Fruit fly (Drosophila melanogaster): ENCODE measurements around the gene Cyp12a5.

Gene Cyp12a5

DNA sequence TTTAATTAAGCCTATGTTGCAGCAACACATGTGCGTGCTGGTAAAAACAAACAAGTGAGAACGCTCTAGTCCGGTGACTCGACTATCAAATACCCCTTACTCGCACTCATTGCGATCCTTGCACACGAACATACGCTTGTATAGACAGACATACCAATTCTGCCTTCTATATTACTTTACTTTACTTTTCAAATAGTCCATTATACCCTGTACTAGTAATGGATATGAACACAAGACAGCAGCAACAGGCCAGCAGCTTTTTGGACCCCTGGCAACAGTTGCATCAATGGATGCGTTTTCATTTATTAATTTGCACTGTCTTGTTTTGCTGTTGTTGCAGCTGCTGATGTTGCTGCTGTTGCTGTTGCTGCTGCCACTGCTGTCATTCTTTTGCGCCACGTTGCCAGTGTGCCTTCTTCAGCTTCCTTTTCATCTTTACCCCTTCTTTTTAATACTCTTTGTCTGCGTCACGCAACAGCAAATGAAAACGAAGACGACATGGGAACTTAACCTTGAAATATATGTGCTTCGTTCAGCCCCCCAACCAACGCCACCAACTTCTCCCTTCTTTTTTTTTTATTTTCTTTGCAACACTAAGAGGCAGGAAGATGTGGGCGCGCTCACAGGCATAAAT, 13.8 kb upstream of the Cyp12a5 start:
- TF ChIP-seq ey (GFP tag; optimal IDR thresholded peaks at IDR 0.05), result peak; percentile 83
- no peak for TF ChIP-seq Hr78 (GFP tag; optimal IDR thresholded peaks at IDR 0.05)
- TF ChIP-seq woc (GFP tag; optimal IDR thresholded peaks at IDR 0.05), result peak; percentile 89
- TF ChIP-seq N (GFP tag; optimal IDR thresholded peaks at IDR 0.05), result no peak
- no peak for TF ChIP-seq GATAd (GFP tag; optimal IDR thresholded peaks at IDR 0.05)
- no peak for TF ChIP-seq sv (GFP tag; optimal IDR thresholded peaks at IDR 0.05)
- peak in 1 of 2 experiments; percentile 86 for TF ChIP-seq foxo (GFP tag; optimal IDR thresholded peaks at IDR 0.05)
- TF ChIP-seq dl (GFP tag; optimal IDR thresholded peaks at IDR 0.05; ENCODE audit: insufficient read depth in 1 of 2, partially characterized antibody in 2 of 2), result no peak
- no peak for TF ChIP-seq Hnf4 (GFP tag; optimal IDR thresholded peaks at IDR 0.05)
- TF ChIP-seq Myc (optimal IDR thresholded peaks at IDR 0.05), result no peak
- TF ChIP-seq rgr (GFP tag; optimal IDR thresholded peaks at IDR 0.05), result peak; percentile 75
- no peak for TF ChIP-seq brk (GFP tag; optimal IDR thresholded peaks at IDR 0.05)
- TF ChIP-seq dsf (GFP tag; optimal IDR thresholded peaks at IDR 0.05; ENCODE audit: borderline replicate concordance), result no peak
- no peak for TF ChIP-seq Rel (GFP tag; optimal IDR thresholded peaks at IDR 0.05)
- TF ChIP-seq Rel (tag; optimal IDR thresholded peaks at IDR 0.05), result no peak
- TF ChIP-seq br (GFP tag; optimal IDR thresholded peaks at IDR 0.05), result peak; percentile 78
- peak; percentile 64 for TF ChIP-seq psq (GFP tag; optimal IDR thresholded peaks at IDR 0.05)
- peak; percentile 71 for TF ChIP-seq CrebA (GFP tag; optimal IDR thresholded peaks at IDR 0.05; ENCODE audit: borderline replicate concordance)
- no peak for TF ChIP-seq CG9705 (GFP tag; optimal IDR thresholded peaks at IDR 0.05)
- TF ChIP-seq Dif (GFP tag; optimal IDR thresholded peaks at IDR 0.05; ENCODE audit: partially characterized antibody), result no peak
- TF ChIP-seq dmrt93B (GFP tag; optimal IDR thresholded peaks at IDR 0.05), result peak; percentile 59
- TF ChIP-seq CG32264 (GFP tag; optimal IDR thresholded peaks at IDR 0.05), result peak; percentile 45
- TF ChIP-seq usp (GFP tag; optimal IDR thresholded peaks at IDR 0.05), result no peak
- TF ChIP-seq jim (GFP tag; optimal IDR thresholded peaks at IDR 0.05), result no peak
- no peak for TF ChIP-seq Mio (GFP tag; optimal IDR thresholded peaks at IDR 0.05)
- peak; percentile 69 for TF ChIP-seq OdsH (GFP tag; optimal IDR thresholded peaks at IDR 0.05)
- TF ChIP-seq fru (GFP tag; optimal IDR thresholded peaks at IDR 0.05), result peak; percentile 82
- peak; percentile 47 for TF ChIP-seq Jra (GFP tag; optimal IDR thresholded peaks at IDR 0.05)
- TF ChIP-seq pan (optimal IDR thresholded peaks at IDR 0.05), result peak; percentile 34
- TF ChIP-seq Sp1 (GFP tag; optimal IDR thresholded peaks at IDR 0.05), result peak; percentile 59
- peak; percentile 80 for TF ChIP-seq h (GFP tag; optimal IDR thresholded peaks at IDR 0.05)
- no peak for TF ChIP-seq tai (GFP tag; optimal IDR thresholded peaks at IDR 0.05)
- peak; percentile 77 for TF ChIP-seq HLH106 (tag; optimal IDR thresholded peaks at IDR 0.05)
- no peak for TF ChIP-seq Hr83 (GFP tag; optimal IDR thresholded peaks at IDR 0.05; ENCODE audit: poor library complexity, severe bottlenecking)
- no peak for TF ChIP-seq sage (GFP tag; optimal IDR thresholded peaks at IDR 0.05)
- TF ChIP-seq Dfd (GFP tag; optimal IDR thresholded peaks at IDR 0.05), result peak; percentile 32
- TF ChIP-seq Vsx2 (GFP tag; optimal IDR thresholded peaks at IDR 0.05; ENCODE audit: partially characterized antibody), result no peak
- no peak for TF ChIP-seq lola (GFP tag; optimal IDR thresholded peaks at IDR 0.05)
- TF ChIP-seq Abd-B (GFP tag; optimal IDR thresholded peaks at IDR 0.05), result no peak

DNA sequence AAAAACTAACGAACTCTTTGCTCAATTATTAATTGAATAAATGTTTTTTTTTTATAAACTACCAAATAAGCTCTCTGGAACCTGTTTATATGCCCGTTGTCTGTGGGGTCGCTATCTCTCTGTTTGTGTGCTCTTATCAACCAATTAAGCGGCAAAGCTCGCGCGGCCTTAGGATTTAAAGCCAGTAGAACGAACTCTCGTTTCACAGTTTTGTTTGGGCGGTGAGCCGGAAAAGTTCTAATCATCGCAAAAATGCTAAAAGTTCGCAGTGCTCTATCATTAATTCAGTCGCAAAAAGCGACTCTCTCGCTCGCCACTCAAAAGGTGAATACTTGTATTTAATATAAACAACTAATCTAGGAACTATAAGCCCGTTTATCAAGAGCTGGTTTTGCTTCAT, 2.5 kb downstream of the Cyp12a5 start, which contains the start of gene Cyp12a4:
TSS of gene Cyp12a4 (plus strand) at position 202 of the 400 bp plus-strand sequence.
- no peak for TF ChIP-seq ey (GFP tag; optimal IDR thresholded peaks at IDR 0.05)
- TF ChIP-seq foxo (GFP tag; optimal IDR thresholded peaks at IDR 0.05), result no peak
- no peak for TF ChIP-seq Jra (GFP tag; optimal IDR thresholded peaks at IDR 0.05)
- no peak for TF ChIP-seq h (GFP tag; optimal IDR thresholded peaks at IDR 0.05)
- no peak for TF ChIP-seq sage (GFP tag; optimal IDR thresholded peaks at IDR 0.05)
- no peak for TF ChIP-seq brk (GFP tag; optimal IDR thresholded peaks at IDR 0.05)
- TF ChIP-seq Rel (GFP tag; optimal IDR thresholded peaks at IDR 0.05), result no peak
- no peak for TF ChIP-seq Rel (tag; optimal IDR thresholded peaks at IDR 0.05)
- no peak for TF ChIP-seq Mio (GFP tag; optimal IDR thresholded peaks at IDR 0.05)
- no peak for TF ChIP-seq Sp1 (GFP tag; optimal IDR thresholded peaks at IDR 0.05)
- TF ChIP-seq Dfd (GFP tag; optimal IDR thresholded peaks at IDR 0.05), result no peak

Data from whole organism, wandering third instar larva.